Worm (Caenorhabditis elegans) whole organism, L1 larva: ENCODE results near the gene D1086.10.

Experiments
- C04F5.9 ChIP-seq: sonication (generic microtip); optimal IDR thresholded peaks from 2 replicates; lab custom pipeline; 2016; ENCODE audit warnings: missing genetic modification characterization, missing compliant biosample characterization
- C16A3.4 ChIP-seq: fragments of 150-350 bp; optimal IDR thresholded peaks from 2 replicates; lab custom pipeline; 2014; ENCODE audit warnings: missing biosample characterization, missing genetic modification characterization
- Y116A8C.19 ChIP-seq: sonication (generic microtip); optimal IDR thresholded peaks from 2 replicates; lab custom pipeline; 2016; ENCODE audit warnings: missing compliant biosample characterization, missing genetic modification characterization, borderline replicate concordance
- aha-1 ChIP-seq: fragments of 150-350 bp; optimal IDR thresholded peaks from 2 replicates; lab custom pipeline; 2014; ENCODE audit warnings: missing biosample characterization, missing genetic modification characterization
- ama-1 ChIP-seq: fragments of 150-350 bp; optimal IDR thresholded peaks from 2 replicates; lab custom pipeline; 2014
- blmp-1 ChIP-seq: fragments of 150-350 bp; optimal IDR thresholded peaks from 2 replicates; lab custom pipeline; 2014; ENCODE audit warnings: missing biosample characterization, missing genetic modification characterization
- ceh-8 ChIP-seq: fragments of 200-800 bp; sonication (Bioruptor generic); optimal IDR thresholded peaks from 2 replicates; lab custom pipeline; 2018; ENCODE audit warnings: mild to moderate bottlenecking, missing genetic modification characterization, moderate library complexity, missing compliant biosample characterization
- ceh-82 ChIP-seq, 3 experiments: fragments of 150-350 bp in 1 of 3; sonication (generic microtip) in 2 of 3; optimal IDR thresholded peaks; 2 replicates each; lab custom pipeline; 2014 to 2017; ENCODE audit warnings: missing biosample characterization in 3 of 3, missing genetic modification characterization in 3 of 3
- ceh-90 ChIP-seq: sonication (generic microtip); optimal IDR thresholded peaks from 2 replicates; lab custom pipeline; 2016; ENCODE audit warnings: missing genetic modification characterization, missing compliant biosample characterization
- ces-1 ChIP-seq: fragments of 150-350 bp; optimal IDR thresholded peaks from 2 replicates; lab custom pipeline; 2014; ENCODE audit warnings: missing biosample characterization, missing genetic modification reagents, missing genetic modification characterization
- efl-1 ChIP-seq, 4 experiments: fragments of 150-350 bp; optimal IDR thresholded peaks in 3 of 4; peaks in 1 of 4; 1 replicate in 1 of 4; 2 replicates in 3 of 4; lab custom pipeline; 2014; ENCODE audit warnings: missing biosample characterization in 2 of 4, missing genetic modification characterization in 2 of 4, missing genetic modification reagents in 2 of 4
- egl-13 ChIP-seq: sonication (generic microtip); optimal IDR thresholded peaks from 2 replicates; lab custom pipeline; 2016; ENCODE audit warnings: missing genotype, missing genetic modification reagents, missing genetic modification characterization, missing compliant biosample characterization
- egl-27 ChIP-seq, 2 experiments: fragments of 150-350 bp in 1 of 2; sonication (generic microtip); optimal IDR thresholded peaks; 3 replicates each; lab custom pipeline; 2017 to 2018; ENCODE audit warnings: missing biosample characterization in 2 of 2, missing genetic modification characterization in 2 of 2, missing genetic modification reagents in 2 of 2
- elt-2 ChIP-seq: sonication (generic microtip); optimal IDR thresholded peaks from 2 replicates; lab custom pipeline; 2016; ENCODE audit warnings: missing genetic modification characterization, mild to moderate bottlenecking, inconsistent platforms, missing compliant biosample characterization, missing genetic modification reagents
- ets-5 ChIP-seq: fragments of 200-800 bp; sonication (Bioruptor generic); IDR thresholded peaks from 2 replicates; pipeline ENCODE4 v1.3.6; 2022; ENCODE audit warnings: missing genetic modification characterization, missing compliant biosample characterization
- fos-1 ChIP-seq: fragments of 150-350 bp; optimal IDR thresholded peaks from 2 replicates; lab custom pipeline; 2014; ENCODE audit warnings: missing biosample characterization, missing genetic modification characterization
- isw-1 ChIP-seq: fragments of 200-800 bp; sonication (Bioruptor generic); IDR thresholded peaks from 2 replicates; pipeline ENCODE4 v1.3.6; 2022; ENCODE audit warnings: missing genetic modification characterization, missing compliant biosample characterization
- jun-1 ChIP-seq: fragments of 150-350 bp; optimal IDR thresholded peaks from 2 replicates; lab custom pipeline; 2014; ENCODE audit warnings: missing biosample characterization, missing genetic modification reagents, missing genetic modification characterization
- lin-13 ChIP-seq: fragments of 150-350 bp; optimal IDR thresholded peaks from 2 replicates; lab custom pipeline; 2014; ENCODE audit warnings: missing biosample characterization, missing genetic modification reagents, missing genetic modification characterization
- lin-15B ChIP-seq: fragments of 150-350 bp; sonication (generic microtip); optimal IDR thresholded peaks from 3 replicates; lab custom pipeline; 2014; ENCODE audit warnings: missing biosample characterization, missing genetic modification characterization
- lin-35 ChIP-seq, 2 experiments: fragments of 150-350 bp; optimal IDR thresholded peaks; 2 replicates each; lab custom pipeline; 2014; ENCODE audit warnings: missing biosample characterization in 2 of 2, missing genetic modification characterization in 2 of 2, missing genetic modification reagents in 2 of 2
- mef-2 ChIP-seq: fragments of 150-350 bp; optimal IDR thresholded peaks from 2 replicates; lab custom pipeline; 2014; ENCODE audit warnings: missing biosample characterization, missing genetic modification characterization
- nhr-28 ChIP-seq: fragments of 150-350 bp; optimal IDR thresholded peaks from 2 replicates; lab custom pipeline; 2014; ENCODE audit warnings: missing biosample characterization, missing genetic modification characterization
- nhr-47 ChIP-seq: sonication (generic microtip); optimal IDR thresholded peaks from 2 replicates; lab custom pipeline; 2016; ENCODE audit warnings: mild to moderate bottlenecking, missing genetic modification characterization, moderate library complexity, missing compliant biosample characterization
- nhr-76 ChIP-seq: sonication (generic microtip); optimal IDR thresholded peaks from 2 replicates; lab custom pipeline; 2017; ENCODE audit warnings: missing biosample characterization, missing genetic modification characterization
- nhr-77 ChIP-seq: fragments of 150-350 bp; optimal IDR thresholded peaks from 2 replicates; lab custom pipeline; 2014; ENCODE audit warnings: missing biosample characterization, missing genetic modification characterization
- pag-3 ChIP-seq: sonication (generic microtip); optimal IDR thresholded peaks from 2 replicates; lab custom pipeline; 2017; ENCODE audit warnings: missing genetic modification characterization, mild to moderate bottlenecking, missing compliant biosample characterization, antibody characterized with exemption, borderline replicate concordance; ENCODE audit not compliant: insufficient read depth
- snu-23 ChIP-seq: sonication (generic microtip); optimal IDR thresholded peaks from 2 replicates; lab custom pipeline; 2016; ENCODE audit warnings: missing genetic modification characterization, missing compliant biosample characterization
- sox-4 ChIP-seq: sonication (generic microtip); optimal IDR thresholded peaks from 2 replicates; lab custom pipeline; 2016; ENCODE audit warnings: missing genetic modification characterization, missing compliant biosample characterization
- sup-37 ChIP-seq: fragments of 200-800 bp; sonication (Bioruptor generic); optimal IDR thresholded peaks from 2 replicates; lab custom pipeline; 2018; ENCODE audit warnings: mild to moderate bottlenecking, missing genetic modification characterization, missing compliant biosample characterization
- swsn-7 ChIP-seq: sonication (generic microtip); optimal IDR thresholded peaks from 2 replicates; lab custom pipeline; 2016; ENCODE audit warnings: missing genetic modification characterization, missing compliant biosample characterization
- unc-30 ChIP-seq: sonication (generic microtip); optimal IDR thresholded peaks from 2 replicates; lab custom pipeline; 2017; ENCODE audit warnings: missing biosample characterization, missing genetic modification characterization
- unc-62 ChIP-seq: fragments of 150-350 bp; optimal IDR thresholded peaks from 2 replicates; lab custom pipeline; 2014; ENCODE audit warnings: missing biosample characterization, missing genetic modification reagents, missing genetic modification characterization
- unc-86 ChIP-seq: sonication (generic microtip); optimal IDR thresholded peaks from 2 replicates; lab custom pipeline; 2016; ENCODE audit warnings: missing genetic modification characterization, missing compliant biosample characterization
- vab-15 ChIP-seq: sonication (generic microtip); optimal IDR thresholded peaks from 2 replicates; lab custom pipeline; 2017; ENCODE audit warnings: missing genotype, mild to moderate bottlenecking, missing genetic modification characterization, missing compliant biosample characterization
- zag-1 ChIP-seq: fragments of 150-350 bp; optimal IDR thresholded peaks from 2 replicates; lab custom pipeline; 2014; ENCODE audit warnings: missing biosample characterization, missing genetic modification characterization
- ztf-11 ChIP-seq, 2 experiments: sonication (generic microtip); optimal IDR thresholded peaks; 2 replicates each; lab custom pipeline; 2016 to 2017; ENCODE audit warnings: missing genetic modification characterization in 2 of 2, missing biosample characterization in 1 of 2, missing compliant biosample characterization in 1 of 2
- ztf-4 ChIP-seq: fragments of 150-350 bp; optimal IDR thresholded peaks from 2 replicates; lab custom pipeline; 2014; ENCODE audit warnings: missing biosample characterization, missing genetic modification characterization

D1086.10 gene

DNA sequence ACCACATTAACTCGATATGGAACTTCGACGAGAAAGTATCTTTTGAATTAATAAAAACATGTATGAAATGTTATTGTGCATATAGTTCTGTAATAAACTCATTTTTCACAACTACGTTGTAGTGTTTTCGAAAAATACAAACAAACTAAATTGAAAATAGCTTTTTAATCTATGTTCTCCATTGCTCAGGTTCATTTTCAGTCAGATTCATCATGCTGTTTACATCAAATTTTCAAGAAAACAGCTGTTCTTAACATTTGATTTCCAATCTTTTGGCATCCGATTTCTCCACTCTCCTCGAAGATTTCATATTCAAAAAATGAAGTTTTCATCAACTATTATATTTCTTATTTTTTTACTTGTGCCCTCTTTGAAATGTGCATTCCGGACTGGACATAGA, 27.5 kb downstream of the D1086.10 start, which contains the start of gene H39E23.2:
H39E23.2 (plus strand) TSS at position 301 of the 400 bp plus-strand sequence.
- TF ChIP-seq ets-5 (GFP tag; lab: Robert Waterston, UW) (no peak), ztf-4 (tag; lab: Kevin White, UChicago) (no peak), egl-13 (tag; lab: Kevin White, UChicago) (no peak), elt-2 (no peak), sox-4 (no peak), unc-86 (tag; lab: Kevin White, UChicago) (no peak), efl-1 (optimal IDR thresholded peaks at IDR 0.05; lab: Kevin White, UChicago) (no peak), efl-1 (GFP tag; optimal IDR thresholded peaks at IDR 0.05 in 1 of 2; lab: Kevin White, UChicago) (no peak), vab-15 (tag; lab: Kevin White, UChicago) (no peak), nhr-77 (tag; lab: Kevin White, UChicago) (no peak), lin-35 (GFP tag; optimal IDR thresholded peaks at IDR 0.05; lab: Kevin White, UChicago) (no peak), ceh-90 (tag; lab: Kevin White, UChicago) (no peak), isw-1 (GFP tag; lab: Robert Waterston, UW) (no peak), ceh-82 (tag; optimal IDR thresholded peaks at IDR 0.05; lab: Kevin White, UChicago) (no peak)

DNA sequence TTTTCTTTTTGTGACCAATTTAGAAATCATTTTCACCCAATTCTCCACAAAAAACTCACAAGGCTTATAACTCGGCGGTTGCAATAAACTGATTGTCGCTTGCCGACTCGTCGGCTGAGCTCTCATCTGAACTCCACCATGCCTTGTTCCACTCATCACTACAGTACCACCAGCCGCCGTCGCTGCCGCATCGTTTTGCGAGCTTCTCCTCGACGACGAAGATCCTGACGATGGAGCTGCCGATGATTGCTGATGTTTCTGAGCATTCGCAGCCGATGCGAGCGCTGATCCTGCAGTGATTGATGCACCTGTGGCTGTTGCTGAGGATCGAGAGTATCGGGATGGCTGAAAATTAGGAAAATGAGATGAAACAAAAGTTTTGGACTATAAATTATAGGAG, 38.1 kb downstream of the D1086.10 start:
- TF ChIP-seq snu-23 (GFP tag; lab: Kevin White, UChicago): no peak
- no peak for TF ChIP-seq egl-13 (tag; lab: Kevin White, UChicago)
- TF ChIP-seq ces-1 (GFP tag; lab: Kevin White, UChicago): no peak
- no peak for TF ChIP-seq unc-30 (tag; lab: Kevin White, UChicago)
- TF ChIP-seq ceh-82 (tag; optimal IDR thresholded peaks at IDR 0.05; lab: Kevin White, UChicago): no peak
- TF ChIP-seq nhr-76 (tag; lab: Kevin White, UChicago): no peak
- no peak for TF ChIP-seq Y116A8C.19
- no peak for TF ChIP-seq sup-37 (GFP tag; lab: Kevin White, UChicago)
- no peak for TF ChIP-seq ztf-4 (tag; lab: Kevin White, UChicago)
- TF ChIP-seq ceh-8 (GFP tag; lab: Kevin White, UChicago): no peak
- TF ChIP-seq swsn-7 (tag; lab: Kevin White, UChicago): no peak
- no peak for TF ChIP-seq nhr-47 (tag; lab: Kevin White, UChicago)
- TF ChIP-seq aha-1 (tag; lab: Kevin White, UChicago): no peak
- no peak for TF ChIP-seq fos-1 (tag; lab: Kevin White, UChicago)

DNA sequence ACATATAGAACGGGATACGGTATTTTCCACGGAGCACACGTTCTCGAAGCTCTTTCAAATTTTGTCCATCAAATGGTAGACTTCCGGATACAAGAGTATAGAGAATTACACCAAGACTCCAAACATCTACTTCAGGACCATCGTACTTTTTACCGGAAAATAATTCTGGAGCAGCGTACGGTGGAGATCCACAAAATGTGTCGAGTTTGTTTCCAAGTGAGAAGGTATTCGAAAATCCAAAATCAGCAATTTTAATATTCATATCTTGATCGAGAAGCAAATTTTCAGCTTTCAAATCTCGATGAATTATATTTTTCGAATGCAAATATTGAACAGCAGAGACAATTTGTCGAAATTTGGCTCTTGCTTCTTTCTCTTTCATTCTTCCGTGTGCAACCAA, 40.6 kb downstream of the D1086.10 start:
- TF ChIP-seq C04F5.9 (tag; lab: Kevin White, UChicago): no peak
- TF ChIP-seq ets-5 (GFP tag; lab: Robert Waterston, UW): no peak
- TF ChIP-seq lin-13 (GFP tag; lab: Kevin White, UChicago): no peak
- TF ChIP-seq pag-3 (tag; lab: Kevin White, UChicago): no peak
- no peak for TF ChIP-seq aha-1 (tag; lab: Kevin White, UChicago)
- TF ChIP-seq ama-1 (lab: Kevin White, UChicago): no peak
- TF ChIP-seq zag-1 (tag; lab: Kevin White, UChicago): no peak
- TF ChIP-seq blmp-1 (tag; lab: Kevin White, UChicago): no peak
- no peak for TF ChIP-seq jun-1 (tag; lab: Kevin White, UChicago)
- TF ChIP-seq egl-27 (tag; optimal IDR thresholded peaks at IDR 0.05; lab: Kevin White, UChicago): no peak
- no peak for TF ChIP-seq ztf-11 (tag; optimal IDR thresholded peaks at IDR 0.05; lab: Kevin White, UChicago)
- TF ChIP-seq unc-62 (GFP tag; lab: Kevin White, UChicago): no peak
- no peak for TF ChIP-seq lin-35 (GFP tag; optimal IDR thresholded peaks at IDR 0.05; lab: Kevin White, UChicago)
- no peak for TF ChIP-seq C16A3.4 (tag; lab: Kevin White, UChicago)
- no peak for TF ChIP-seq nhr-28 (tag; lab: Kevin White, UChicago)
- no peak for TF ChIP-seq mef-2 (tag; lab: Kevin White, UChicago)
- no peak for TF ChIP-seq lin-15B (tag; lab: Kevin White, UChicago)
